Fruit fly (Drosophila melanogaster) whole organism: ENCODE data around the gene CG14692.

Source experiments
- CG8478 ChIP-seq: fragments of >200 bp; optimal IDR thresholded peaks from 2 replicates; lab custom pipeline; 2018; ENCODE audit warnings: inconsistent platforms
- Dll ChIP-seq: fragments of >200 bp; optimal IDR thresholded peaks from 2 replicates; lab custom pipeline; 2017
- EcR ChIP-seq, 2 experiments: fragments of >200 bp; optimal IDR thresholded peaks; 2 replicates each; lab custom pipeline; 2017; ENCODE audit warnings: missing biosample characterization in 2 of 2, missing genetic modification characterization in 2 of 2, missing genetic modification reagents in 2 of 2
- pan ChIP-seq: fragments of >200 bp; optimal IDR thresholded peaks from 2 replicates; lab custom pipeline; 2017
- psq ChIP-seq: fragments of >200 bp; optimal IDR thresholded peaks from 2 replicates; lab custom pipeline; 2017
- usp ChIP-seq: fragments of >200 bp; optimal IDR thresholded peaks from 2 replicates; lab custom pipeline; 2017; ENCODE audit warnings: missing biosample characterization, missing genetic modification characterization, mixed read lengths

The CG14692 gene

DNA sequence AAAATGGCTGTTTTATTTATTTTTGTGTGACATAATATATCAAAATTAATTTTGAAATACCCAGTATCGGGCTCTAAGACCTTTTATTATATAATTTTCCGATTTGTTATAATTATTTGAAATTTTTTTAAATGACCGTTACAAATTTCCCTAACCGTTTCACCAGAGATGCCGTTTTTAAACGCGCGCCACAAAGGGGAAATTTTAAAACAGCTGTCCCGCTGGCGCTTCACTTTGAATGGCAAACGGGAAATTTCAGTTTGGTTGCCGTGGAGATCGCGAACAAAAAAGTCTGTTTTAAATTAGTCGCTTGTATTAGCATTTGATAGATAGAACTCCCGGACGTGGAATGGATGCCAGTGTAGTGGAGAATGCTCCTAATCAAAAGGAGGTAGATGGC, 11.3 kb upstream of the CG14692 start, which contains the start of the genes CG14693 and TTLL15:
CG14693 (minus strand) TSS at position 16 of the 400 bp plus-strand sequence.
TTLL15 (plus strand) TSS at position 257 of the 400 bp plus-strand sequence.
- TF ChIP-seq CG8478 (lab: Kevin White, UChicago), result no peak
- TF ChIP-seq psq, result no peak
- no peak for TF ChIP-seq EcR (GFP tag; optimal IDR thresholded peaks at IDR 0.05; lab: Kevin White, UChicago)
- no peak for TF ChIP-seq usp (GFP tag; lab: Kevin White, UChicago)
- no peak for TF ChIP-seq pan
- TF ChIP-seq Dll (lab: Kevin White, UChicago), result no peak

DNA sequence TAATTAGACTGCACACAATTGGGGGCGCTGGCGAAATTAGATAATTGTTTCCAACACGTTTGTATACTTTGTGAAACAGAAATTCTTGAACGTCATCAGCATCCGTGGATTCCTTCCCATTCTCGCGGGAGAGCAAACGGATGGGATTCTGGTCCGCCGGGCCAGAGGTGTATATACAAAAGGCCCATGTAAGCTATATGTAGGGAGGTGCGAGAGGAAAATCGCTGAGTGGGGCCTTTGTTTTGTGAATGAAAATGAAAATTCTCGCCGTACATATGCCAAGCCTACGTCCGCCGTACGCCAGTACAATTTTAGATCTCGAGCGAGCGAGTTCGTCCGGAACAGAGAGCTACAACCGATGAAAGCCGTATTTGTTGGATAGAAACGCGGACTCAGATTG, 11.2 kb downstream of the CG14692 start, which contains the start of gene CG14687:
CG14687 (plus strand) TSS at position 301 of the 400 bp plus-strand sequence.
- no peak for TF ChIP-seq usp (GFP tag; lab: Kevin White, UChicago)
- TF ChIP-seq EcR (GFP tag; optimal IDR thresholded peaks at IDR 0.05; lab: Kevin White, UChicago), result no peak
- no peak for TF ChIP-seq CG8478 (lab: Kevin White, UChicago)
- TF ChIP-seq pan, result no peak
- TF ChIP-seq Dll (lab: Kevin White, UChicago), result no peak
- TF ChIP-seq psq, result no peak

DNA sequence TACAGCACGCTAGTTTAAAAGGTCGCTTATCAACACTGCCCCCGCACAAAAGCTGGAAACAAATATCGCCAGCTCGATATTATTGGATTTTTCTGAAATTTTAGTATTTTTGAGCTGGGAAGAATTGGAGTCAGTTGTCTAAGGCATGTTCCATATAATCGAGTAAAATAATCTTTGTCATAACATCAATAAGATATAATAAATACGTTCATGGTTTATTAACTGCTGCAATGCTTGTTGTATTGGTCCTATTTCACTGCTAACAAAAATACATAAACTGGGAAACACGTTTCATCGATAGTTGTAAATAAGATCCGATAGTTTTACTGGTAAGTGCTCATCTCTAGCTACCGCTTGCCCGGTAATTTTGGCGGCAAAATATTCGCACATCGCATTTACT, 15.6 kb downstream of the CG14692 start, which contains the start of the genes Art1 and Mcm5:
Art1 (minus strand) TSS at position 41 of the 400 bp plus-strand sequence.
Mcm5 (plus strand) TSS at position 339 of the 400 bp plus-strand sequence.
- TF ChIP-seq Dll (lab: Kevin White, UChicago) (no peak), usp (GFP tag; lab: Kevin White, UChicago) (no peak), psq (no peak), EcR (GFP tag; optimal IDR thresholded peaks at IDR 0.05; lab: Kevin White, UChicago) (no peak)

DNA sequence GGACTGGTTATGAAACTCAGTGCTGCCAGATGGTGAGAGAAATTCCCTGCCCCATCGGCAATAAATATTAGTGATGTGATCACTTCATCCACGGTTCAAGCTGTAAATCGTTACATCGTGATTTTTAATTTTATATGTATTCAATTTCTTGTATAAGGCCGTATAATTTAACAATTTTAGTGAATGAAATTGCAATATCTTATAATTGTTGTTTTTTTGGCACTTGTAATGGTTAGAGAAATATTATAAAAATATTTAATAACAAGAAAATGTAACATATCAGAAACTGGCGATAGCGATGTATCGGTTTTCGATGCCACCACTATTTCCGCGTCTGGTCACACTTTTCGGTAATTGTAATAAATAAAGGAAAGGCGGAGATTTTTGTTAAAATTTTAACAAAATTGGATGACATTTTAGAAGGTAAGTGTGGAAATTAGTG, 19.7 kb downstream of the CG14692 start, which contains the start of the genes mRpL37 and Rbp1:
mRpL37 (minus strand) TSS at position 35 of the 442 bp plus-strand sequence.
Rbp1 (plus strand) TSS at position 326 of the 442 bp plus-strand sequence.
- TF ChIP-seq CG8478 (lab: Kevin White, UChicago), result no peak
- no peak for TF ChIP-seq EcR (GFP tag; optimal IDR thresholded peaks at IDR 0.05; lab: Kevin White, UChicago)
- TF ChIP-seq usp (GFP tag; lab: Kevin White, UChicago), result no peak
- no peak for TF ChIP-seq pan
- TF ChIP-seq psq, result no peak
- no peak for TF ChIP-seq Dll (lab: Kevin White, UChicago)

DNA sequence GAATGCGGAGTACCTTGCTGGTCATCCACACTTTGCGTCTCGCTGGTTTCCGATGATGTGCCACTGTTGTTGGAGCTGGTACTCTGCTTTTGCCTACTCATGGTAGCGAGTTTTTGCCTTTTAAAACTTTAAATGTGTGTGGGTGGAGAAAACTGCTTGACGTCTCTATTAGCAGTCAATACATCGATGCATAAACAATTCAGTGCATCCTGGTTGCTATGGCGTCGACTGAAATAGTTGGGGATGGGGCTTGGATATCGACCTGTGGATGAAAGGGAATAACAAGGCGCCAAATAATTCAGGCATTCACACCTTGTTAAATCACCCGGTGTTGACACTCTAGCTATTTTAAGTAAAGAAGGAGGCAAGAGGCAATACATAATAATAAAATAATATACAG, 21.6 kb downstream of the CG14692 start, which contains the start of gene CG42633:
CG42633 (minus strand) TSS at position 101 of the 400 bp plus-strand sequence.
- TF ChIP-seq EcR (GFP tag; optimal IDR thresholded peaks at IDR 0.05; lab: Kevin White, UChicago), result no peak
- TF ChIP-seq psq, result no peak
- no peak for TF ChIP-seq CG8478 (lab: Kevin White, UChicago)
- TF ChIP-seq pan, result no peak
- TF ChIP-seq Dll (lab: Kevin White, UChicago), result no peak
- no peak for TF ChIP-seq usp (GFP tag; lab: Kevin White, UChicago)

DNA sequence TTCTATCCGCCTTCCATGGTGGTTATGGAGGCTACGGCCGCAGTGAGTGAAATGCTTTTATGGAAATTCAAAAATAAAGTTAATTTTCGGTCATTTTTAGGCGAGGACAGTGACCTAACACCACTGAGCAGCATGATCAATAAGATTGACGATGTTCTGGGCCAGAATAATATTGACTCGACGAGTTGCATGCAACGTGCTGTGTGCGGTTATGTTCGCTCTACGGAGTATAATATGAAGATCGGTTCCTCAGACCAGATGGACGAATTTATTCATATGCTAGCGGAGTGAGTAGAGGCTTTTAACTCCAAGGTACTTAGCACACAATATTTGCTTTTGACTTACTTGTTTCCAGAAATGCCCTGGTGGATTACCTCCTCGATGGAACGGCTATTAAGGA, 23.6 kb downstream of the CG14692 start:
- no peak for TF ChIP-seq psq
- TF ChIP-seq pan, result no peak
- no peak for TF ChIP-seq Dll (lab: Kevin White, UChicago)
- no peak for TF ChIP-seq usp (GFP tag; lab: Kevin White, UChicago)
- no peak for TF ChIP-seq CG8478 (lab: Kevin White, UChicago)
- no peak for TF ChIP-seq EcR (GFP tag; optimal IDR thresholded peaks at IDR 0.05; lab: Kevin White, UChicago)

DNA sequence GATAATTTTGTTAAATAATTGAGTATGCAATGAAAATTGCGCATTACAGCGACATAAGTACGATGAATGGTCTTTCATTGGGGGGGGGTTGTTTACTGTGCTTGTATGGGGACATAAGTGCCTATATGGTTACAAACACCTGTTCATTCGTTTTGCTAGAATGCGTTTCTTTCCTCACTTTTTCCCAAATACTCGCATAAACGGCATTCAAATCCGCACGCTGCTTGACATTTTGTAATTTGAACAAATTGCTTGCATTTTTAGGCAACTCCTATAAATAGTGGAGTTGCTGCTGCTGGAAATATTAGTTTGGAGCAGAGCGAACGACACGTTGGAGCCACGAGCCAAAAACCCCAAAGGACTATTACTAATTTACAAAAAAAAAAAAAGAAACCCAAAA, 24.5 kb downstream of the CG14692 start, which contains the start of gene Desi:
Desi (plus strand) TSS at position 301 of the 400 bp plus-strand sequence.
- TF ChIP-seq CG8478 (lab: Kevin White, UChicago) (no peak), psq (no peak), pan (no peak), EcR (GFP tag; optimal IDR thresholded peaks at IDR 0.05; lab: Kevin White, UChicago) (no peak), Dll (lab: Kevin White, UChicago) (no peak), usp (GFP tag; lab: Kevin White, UChicago) (no peak)

DNA sequence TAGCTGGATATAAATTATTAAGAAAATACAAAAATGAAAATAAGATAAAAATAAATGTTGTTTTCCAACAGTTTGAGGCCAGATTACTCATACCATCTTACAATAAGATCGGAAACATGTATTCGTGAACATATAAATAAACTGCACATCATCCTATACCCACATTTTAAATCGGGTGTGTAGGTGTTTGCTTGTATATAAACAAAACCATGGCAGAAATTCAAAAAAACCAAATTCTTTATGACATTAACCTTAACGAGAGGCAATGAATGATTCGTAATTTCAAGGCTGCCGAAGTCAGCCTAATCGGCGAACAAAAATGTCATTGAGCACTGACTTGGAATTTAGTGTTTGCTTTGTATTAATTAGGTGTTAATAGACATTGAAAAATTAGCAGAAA, 25.6 kb downstream of the CG14692 start:
- TF ChIP-seq Dll (lab: Kevin White, UChicago), result no peak

DNA sequence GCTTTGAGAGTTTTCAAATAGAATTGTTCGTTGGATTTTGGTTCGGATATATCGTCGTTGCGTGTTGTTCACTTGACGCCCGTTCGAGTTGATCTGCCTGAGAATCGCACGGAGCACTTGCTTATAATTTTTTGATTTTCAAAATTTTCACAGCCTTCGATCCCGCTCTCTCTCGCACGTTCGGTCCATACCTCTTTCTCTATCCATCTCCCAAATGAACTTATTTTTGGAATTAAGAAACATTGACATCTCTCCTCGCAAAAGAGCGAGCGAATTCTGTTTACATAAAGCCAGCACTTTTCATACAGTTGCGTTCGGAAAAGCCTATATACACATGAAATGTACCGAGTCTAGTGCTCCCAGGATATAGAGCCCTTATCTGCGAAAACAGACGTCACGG, 26.5 kb downstream of the CG14692 start, which contains the start of the genes CG45076, CG45078 and fau:
CG45076 (minus strand) TSS at position 101 of the 400 bp plus-strand sequence.
CG45078 (minus strand) TSS at position 101 of the 400 bp plus-strand sequence.
fau (minus strand) TSS at position 101 of the 400 bp plus-strand sequence.
- TF ChIP-seq pan (no peak), EcR (GFP tag; optimal IDR thresholded peaks at IDR 0.05; lab: Kevin White, UChicago) (no peak), CG8478 (lab: Kevin White, UChicago) (no peak), usp (GFP tag; lab: Kevin White, UChicago) (no peak), Dll (lab: Kevin White, UChicago) (no peak), psq (no peak)

DNA sequence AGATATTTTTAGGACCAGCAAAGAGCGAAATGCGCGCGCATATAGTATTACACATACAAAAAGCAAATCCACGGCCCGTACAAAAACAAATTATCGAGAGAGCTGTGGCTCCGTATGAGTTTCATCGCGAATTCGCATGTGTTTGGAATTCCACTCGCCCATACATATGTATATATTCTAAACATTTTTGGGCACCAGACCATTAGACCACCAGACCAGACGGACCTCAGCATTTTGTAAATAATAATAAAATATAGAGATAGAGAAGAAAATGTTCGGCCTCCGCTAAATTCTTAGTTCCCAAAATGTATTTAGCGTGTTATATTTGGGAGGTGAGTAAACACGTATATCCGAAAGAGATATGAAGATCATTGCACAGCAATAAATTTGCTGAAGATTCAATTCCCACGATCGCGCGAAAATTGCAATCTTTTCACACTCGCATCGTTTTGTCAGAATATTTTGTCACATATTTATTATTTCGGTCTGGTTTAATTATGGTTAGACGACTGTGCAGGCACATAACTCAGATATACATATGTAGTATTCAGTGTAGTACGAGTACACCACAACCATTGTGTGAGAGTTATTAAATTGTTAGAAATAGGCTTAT, 27.6 kb downstream of the CG14692 start:
- TF ChIP-seq Dll (lab: Kevin White, UChicago) (no peak), psq (no peak), usp (GFP tag; lab: Kevin White, UChicago) (no peak), CG8478 (lab: Kevin White, UChicago) (no peak), EcR (GFP tag; optimal IDR thresholded peaks at IDR 0.05; lab: Kevin White, UChicago) (no peak), pan (no peak)

DNA sequence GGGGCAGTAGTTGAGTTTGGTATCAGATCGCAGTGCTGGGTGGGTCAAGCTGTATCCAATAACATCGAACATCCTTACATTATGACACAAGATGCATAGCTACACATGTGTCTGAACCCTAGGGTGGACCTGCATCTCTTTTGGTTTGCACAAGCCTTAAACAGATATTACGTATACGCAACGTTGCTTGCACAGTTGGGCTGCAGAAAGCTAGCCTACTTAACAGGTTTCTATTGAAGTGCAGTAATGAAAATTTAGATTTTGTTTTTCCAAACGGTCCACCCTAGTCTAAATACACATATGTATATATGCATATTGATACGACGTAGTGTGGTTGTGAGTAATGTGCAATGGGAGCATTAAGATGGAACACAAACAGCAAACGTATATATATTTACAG, 28.5 kb downstream of the CG14692 start:
- TF ChIP-seq CG8478 (lab: Kevin White, UChicago) (no peak), pan (no peak), EcR (GFP tag; optimal IDR thresholded peaks at IDR 0.05; lab: Kevin White, UChicago) (no peak), usp (GFP tag; lab: Kevin White, UChicago) (no peak), psq (no peak), Dll (lab: Kevin White, UChicago) (no peak)

DNA sequence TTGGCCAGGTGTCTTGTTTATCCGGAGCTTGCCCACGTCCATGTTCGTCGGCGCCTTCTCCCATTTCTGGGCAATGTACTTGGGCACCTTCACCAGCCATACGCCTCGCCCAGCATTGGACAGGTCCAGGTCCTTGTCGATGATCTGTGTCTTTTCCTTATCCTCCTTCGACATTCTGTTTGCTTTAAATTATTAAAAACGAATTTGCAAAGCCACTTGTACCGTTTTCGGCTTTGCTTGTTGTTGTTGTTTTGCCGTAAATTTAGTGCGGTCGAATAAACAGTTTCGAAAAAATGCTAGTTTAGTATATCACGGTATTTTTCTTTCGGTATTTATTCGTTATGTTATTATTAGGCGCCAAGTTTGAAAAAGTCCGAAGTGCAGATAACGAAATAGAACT, 36.2 kb downstream of the CG14692 start, which contains the start of gene TfIIFbeta:
TfIIFbeta (minus strand) TSS at position 279 of the 400 bp plus-strand sequence.
- TF ChIP-seq usp (GFP tag; lab: Kevin White, UChicago) (no peak), psq (no peak), EcR (GFP tag; optimal IDR thresholded peaks at IDR 0.05; lab: Kevin White, UChicago) (no peak), Dll (lab: Kevin White, UChicago) (no peak)
